Fruit fly (Drosophila melanogaster): ENCODE results near the gene Peritrophin-15a.

dm6 chr2L:8423047-8423446, 27.2 kb upstream of the Peritrophin-15a start:
- TF ChIP-seq Sp1 (GFP tag; optimal IDR thresholded peaks at IDR 0.05) (no peak), N (GFP tag; optimal IDR thresholded peaks at IDR 0.05) (no peak)

All from whole organism, wandering third instar larva.